Worm (Caenorhabditis elegans): ENCODE measurements around the gene Y32H12A.8.

DNA sequence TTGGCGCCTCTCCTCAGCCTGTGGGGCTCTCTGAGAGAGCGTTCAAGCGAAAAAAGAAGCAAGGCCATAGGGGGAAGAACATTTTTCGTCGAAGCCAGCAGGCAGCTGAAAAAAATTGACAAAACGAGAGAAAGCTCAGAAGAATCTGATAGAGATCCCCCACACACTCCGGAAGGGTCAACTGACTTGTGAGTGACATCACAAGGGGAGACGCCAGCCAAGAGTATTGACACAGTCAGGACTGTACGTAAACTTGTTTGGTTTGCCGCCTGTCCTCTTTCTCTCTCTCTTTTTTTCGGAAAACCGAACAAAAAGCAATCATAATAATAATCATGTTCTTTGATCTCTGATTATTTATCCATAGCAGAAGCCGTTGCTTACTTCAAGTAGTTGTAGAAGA is 33.0 kb downstream of the Y32H12A.8 start:
- TF ChIP-seq him-1 (tag; optimal IDR thresholded peaks at IDR 0.05), result no peak
- TF ChIP-seq dao-5 (tag; optimal IDR thresholded peaks at IDR 0.05), result no peak
- no peak for TF ChIP-seq W03F9.2 (tag; optimal IDR thresholded peaks at IDR 0.05)
